Worm (Caenorhabditis elegans): ENCODE results near the gene lron-15.

DNA sequence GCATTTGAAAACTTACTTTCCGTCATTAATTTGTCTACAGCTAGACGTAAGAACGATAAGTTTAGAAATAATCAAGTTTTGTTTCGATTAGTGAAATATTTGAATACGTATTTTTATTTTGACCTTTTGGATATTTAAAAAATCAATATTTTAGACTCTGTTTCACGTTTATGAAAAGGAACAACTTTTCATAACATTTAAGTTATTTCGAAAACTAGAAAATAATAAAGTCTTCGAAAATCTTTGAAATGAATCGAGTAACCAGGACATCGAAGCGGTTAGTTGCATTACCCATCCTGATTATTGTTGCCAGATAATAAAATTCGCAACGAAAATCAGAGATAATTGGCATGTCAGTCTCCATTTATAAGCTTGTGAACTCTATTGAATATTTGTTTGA lies 36.5 kb upstream of the lron-15 start, which contains the start of gene C56C10.6:
- TF ChIP-seq elt-3 (tag; optimal IDR thresholded peaks at IDR 0.05), result no peak
- no peak for TF ChIP-seq lin-13 (tag; optimal IDR thresholded peaks at IDR 0.05)
- no peak for TF ChIP-seq nhr-237 (tag; optimal IDR thresholded peaks at IDR 0.05)
- no peak for TF ChIP-seq pha-4 (tag; optimal IDR thresholded peaks at IDR 0.05)
- no peak for TF ChIP-seq cnd-1 (tag; optimal IDR thresholded peaks at IDR 0.05)
- no peak for TF ChIP-seq ztf-11 (tag; optimal IDR thresholded peaks at IDR 0.05)
- no peak for TF ChIP-seq nhr-12 (tag; optimal IDR thresholded peaks at IDR 0.05)
- TF ChIP-seq mls-2 (tag; optimal IDR thresholded peaks at IDR 0.05), result no peak
- TF ChIP-seq lsy-2 (tag; optimal IDR thresholded peaks at IDR 0.05), result no peak
- TF ChIP-seq nhr-76 (tag; optimal IDR thresholded peaks at IDR 0.05), result no peak
- no peak for TF ChIP-seq elt-1 (tag; optimal IDR thresholded peaks at IDR 0.05; ENCODE audit: borderline replicate concordance, insufficient read depth)
- no peak for TF ChIP-seq mab-5 (tag; optimal IDR thresholded peaks at IDR 0.05)
- TF ChIP-seq zip-8 (tag; optimal IDR thresholded peaks at IDR 0.05), result no peak
- no peak for TF ChIP-seq ces-1 (GFP tag; optimal IDR thresholded peaks at IDR 0.05)
